Worm (Caenorhabditis elegans) whole organism, mixed stage, embryonic: ENCODE results near the gene col-146.

Source experiments
- M03D4.4 ChIP-seq: sonication (generic microtip); optimal IDR thresholded peaks from 2 replicates; lab custom pipeline; 2017; ENCODE audit warnings: mild to moderate bottlenecking, missing genetic modification characterization, missing compliant biosample characterization
- blmp-1 ChIP-seq: fragments of 150-350 bp; optimal IDR thresholded peaks from 2 replicates; lab custom pipeline; 2014; ENCODE audit warnings: missing biosample characterization, missing genetic modification characterization
- ceh-39 ChIP-seq: fragments of 150-350 bp; optimal IDR thresholded peaks from 2 replicates; lab custom pipeline; 2014; ENCODE audit warnings: missing biosample characterization, missing genetic modification characterization
- ceh-43 ChIP-seq: fragments of 200-800 bp; sonication (Bioruptor generic); optimal IDR thresholded peaks from 2 replicates; lab custom pipeline; 2018; ENCODE audit warnings: mild to moderate bottlenecking, missing genetic modification characterization, moderate library complexity, missing compliant biosample characterization
- ceh-83 ChIP-seq: fragments of 200-800 bp; sonication (Bioruptor generic); optimal IDR thresholded peaks from 2 replicates; lab custom pipeline; 2018; ENCODE audit warnings: mild to moderate bottlenecking, missing genetic modification characterization, missing compliant biosample characterization
- ces-1 ChIP-seq: fragments of 150-350 bp; optimal IDR thresholded peaks from 2 replicates; lab custom pipeline; 2014; ENCODE audit warnings: missing biosample characterization, missing genetic modification reagents, missing genetic modification characterization
- cnd-1 ChIP-seq: fragments of 200-800 bp; sonication (Bioruptor generic); optimal IDR thresholded peaks from 2 replicates; lab custom pipeline; 2018; ENCODE audit warnings: mild to moderate bottlenecking, missing genetic modification characterization, missing compliant biosample characterization
- elt-1 ChIP-seq: sonication (generic microtip); optimal IDR thresholded peaks from 2 replicates; lab custom pipeline; 2017; ENCODE audit warnings: missing genetic modification characterization, mild to moderate bottlenecking, missing compliant biosample characterization, antibody characterized with exemption, moderate library complexity, borderline replicate concordance; ENCODE audit not compliant: insufficient read depth
- flh-1 ChIP-seq: fragments of 200-800 bp; sonication (Bioruptor generic); optimal IDR thresholded peaks from 2 replicates; lab custom pipeline; 2018; ENCODE audit warnings: mild to moderate bottlenecking, missing genetic modification characterization, moderate library complexity, missing compliant biosample characterization
- ham-2 ChIP-seq: fragments of 200-800 bp; sonication (Bioruptor generic); optimal IDR thresholded peaks from 2 replicates; lab custom pipeline; 2018; ENCODE audit warnings: mild to moderate bottlenecking, missing genetic modification characterization, missing compliant biosample characterization
- lin-13 ChIP-seq: fragments of 150-350 bp; optimal IDR thresholded peaks from 2 replicates; lab custom pipeline; 2014; ENCODE audit warnings: missing biosample characterization, missing genetic modification characterization
- lin-32 ChIP-seq: fragments of 200-800 bp; sonication (Bioruptor generic); optimal IDR thresholded peaks from 2 replicates; lab custom pipeline; 2018; ENCODE audit warnings: mild to moderate bottlenecking, missing genetic modification characterization, missing compliant biosample characterization
- lsy-2 ChIP-seq: fragments of 150-350 bp; optimal IDR thresholded peaks from 2 replicates; lab custom pipeline; 2014; ENCODE audit warnings: missing biosample characterization, missing genetic modification characterization
- mep-1 ChIP-seq: fragments of 150-350 bp; optimal IDR thresholded peaks from 2 replicates; lab custom pipeline; 2017; ENCODE audit warnings: missing biosample characterization, missing genetic modification reagents, missing genetic modification characterization, inconsistent platforms
- mls-2 ChIP-seq: sonication (generic microtip); optimal IDR thresholded peaks from 2 replicates; lab custom pipeline; 2016; ENCODE audit warnings: mild to moderate bottlenecking, missing genetic modification characterization, moderate library complexity, missing compliant biosample characterization
- nhr-12 ChIP-seq: fragments of 150-350 bp; optimal IDR thresholded peaks from 2 replicates; lab custom pipeline; 2014; ENCODE audit warnings: missing biosample characterization, missing genetic modification characterization
- nhr-2 ChIP-seq: fragments of 150-350 bp; optimal IDR thresholded peaks from 2 replicates; lab custom pipeline; 2014; ENCODE audit warnings: missing biosample characterization, missing genetic modification characterization
- nhr-28 ChIP-seq: fragments of 150-350 bp; optimal IDR thresholded peaks from 2 replicates; lab custom pipeline; 2014; ENCODE audit warnings: missing biosample characterization, missing genetic modification characterization
- nhr-76 ChIP-seq: sonication (generic microtip); optimal IDR thresholded peaks from 2 replicates; lab custom pipeline; 2017; ENCODE audit warnings: missing biosample characterization, missing genetic modification characterization
- pha-4 ChIP-seq: fragments of 150-350 bp; optimal IDR thresholded peaks from 2 replicates; lab custom pipeline; 2018; ENCODE audit warnings: missing biosample characterization, missing genetic modification reagents, missing genetic modification characterization
- sem-2 ChIP-seq: fragments of 200-800 bp; sonication (Bioruptor generic); optimal IDR thresholded peaks from 2 replicates; lab custom pipeline; 2018; ENCODE audit warnings: mild to moderate bottlenecking, missing genetic modification characterization, missing compliant biosample characterization
- snpc-4 ChIP-seq: fragments of 150-350 bp; optimal IDR thresholded peaks from 2 replicates; lab custom pipeline; 2014; ENCODE audit warnings: missing biosample characterization, missing genetic modification characterization
- unc-39 ChIP-seq: fragments of 150-350 bp; optimal IDR thresholded peaks from 2 replicates; lab custom pipeline; 2014; ENCODE audit warnings: missing biosample characterization, missing genetic modification characterization
- unc-62 ChIP-seq: fragments of 150-350 bp; optimal IDR thresholded peaks from 2 replicates; lab custom pipeline; 2014; ENCODE audit warnings: missing biosample characterization, missing genetic modification reagents, missing genetic modification characterization
- zip-8 ChIP-seq: fragments of 150-350 bp; optimal IDR thresholded peaks from 2 replicates; lab custom pipeline; 2014; ENCODE audit warnings: missing biosample characterization, missing genetic modification characterization
- ztf-11 ChIP-seq: fragments of 150-350 bp; optimal IDR thresholded peaks from 2 replicates; lab custom pipeline; 2014; ENCODE audit warnings: missing biosample characterization, missing genetic modification characterization

The col-146 gene

ce11 chrV:9645507-9645906, 15.8 kb downstream of the col-146 start, which contains the start of the genes atl-1 and hcp-2:
atl-1 (minus strand) TSS chrV:9645595.
hcp-2 (plus strand) TSS chrV:9645859.
- no peak for TF ChIP-seq ham-2 (GFP tag; lab: Kevin White, UChicago)
- TF ChIP-seq elt-1 = no peak
- TF ChIP-seq mep-1 (tag; lab: Kevin White, UChicago) = no peak
- TF ChIP-seq nhr-28 (tag; lab: Kevin White, UChicago) = no peak
- no peak for TF ChIP-seq nhr-12 (tag; lab: Kevin White, UChicago)
- TF ChIP-seq lin-13 = no peak
- TF ChIP-seq M03D4.4 (tag; lab: Kevin White, UChicago) = no peak
- no peak for TF ChIP-seq zip-8 (tag; lab: Kevin White, UChicago)
- no peak for TF ChIP-seq flh-1 (GFP tag; lab: Kevin White, UChicago)
- TF ChIP-seq pha-4 (tag; lab: Kevin White, UChicago) = no peak
- no peak for TF ChIP-seq unc-39 (tag; lab: Kevin White, UChicago)
- TF ChIP-seq, all 35 proteins: peak for 0

ce11 chrV:9651294-9651693, 21.6 kb downstream of the col-146 start, which contains the start of gene T06E4.21:
T06E4.21 (plus strand) TSS chrV:9651594.
- TF ChIP-seq lin-32 (no peak), ceh-83 (GFP tag; lab: Kevin White, UChicago) (no peak), mls-2 (no peak), lsy-2 (tag; lab: Kevin White, UChicago) (no peak), ztf-11 (tag; lab: Kevin White, UChicago) (no peak), ham-2 (GFP tag; lab: Kevin White, UChicago) (no peak), nhr-76 (no peak), nhr-12 (tag; lab: Kevin White, UChicago) (no peak), snpc-4 (tag; lab: Kevin White, UChicago) (no peak)
- TF ChIP-seq, all 35 proteins: peak for 0

ce11 chrV:9654154-9654805, 24.5 kb downstream of the col-146 start, which contains the start of gene cyp-29A4:
cyp-29A4 (plus strand) TSS chrV:9654755.
- no peak for TF ChIP-seq M03D4.4 (tag; lab: Kevin White, UChicago)
- TF ChIP-seq lin-32 = no peak
- TF ChIP-seq nhr-2 = no peak
- TF ChIP-seq lin-13 = no peak

DNA sequence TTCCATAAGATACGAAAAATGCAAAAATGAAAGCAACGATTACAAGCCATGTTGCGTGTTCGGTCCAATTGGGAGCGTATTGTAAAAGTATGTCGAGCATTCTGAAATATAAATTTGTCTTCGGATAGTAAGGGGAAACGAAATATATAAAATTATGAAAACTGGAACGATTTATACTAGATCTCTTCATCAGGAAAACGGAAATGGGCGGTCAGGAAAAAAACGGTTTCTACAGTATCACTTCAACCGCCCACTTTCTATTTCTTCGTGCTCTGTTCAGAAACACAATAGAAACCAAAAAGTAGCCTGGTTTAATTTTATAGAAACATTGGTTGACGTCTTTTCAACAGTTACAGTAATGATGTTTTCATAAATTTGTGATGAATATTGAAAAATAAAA, 31.8 kb downstream of the col-146 start, which contains the start of gene pitr-4:
Gene pitr-4, minus strand, starts transcription at position 101 of the 400 bp plus-strand sequence.
- TF ChIP-seq nhr-12 (tag; lab: Kevin White, UChicago) (no peak), nhr-28 (tag; lab: Kevin White, UChicago) (no peak), zip-8 (tag; lab: Kevin White, UChicago) (no peak), mls-2 (no peak), snpc-4 (tag; lab: Kevin White, UChicago) (no peak), unc-62 (GFP tag; lab: Kevin White, UChicago) (no peak), mep-1 (tag; lab: Kevin White, UChicago) (no peak), sem-2 (GFP tag; lab: Kevin White, UChicago) (no peak), cnd-1 (tag; lab: Kevin White, UChicago) (no peak), ceh-83 (GFP tag; lab: Kevin White, UChicago) (no peak), flh-1 (GFP tag; lab: Kevin White, UChicago) (no peak), nhr-76 (no peak), ztf-11 (tag; lab: Kevin White, UChicago) (no peak), pha-4 (tag; lab: Kevin White, UChicago) (no peak), blmp-1 (no peak), lin-32 (no peak), ceh-39 (no peak), ces-1 (GFP tag; lab: Kevin White, UChicago) (no peak), lin-13 (no peak)

- no peak for TF ChIP-seq ztf-11 (tag; lab: Kevin White, UChicago)
- peak; percentile 8 for TF ChIP-seq lin-32
- TF ChIP-seq ces-1 (GFP tag; lab: Kevin White, UChicago) = peak; percentile 76
- TF ChIP-seq M03D4.4 (tag; lab: Kevin White, UChicago) = no peak
- no peak for TF ChIP-seq elt-1
- TF ChIP-seq cnd-1 (tag; lab: Kevin White, UChicago) = peak; percentile 85
- TF ChIP-seq zip-8 (tag; lab: Kevin White, UChicago) = no peak
- no peak for TF ChIP-seq ceh-43 (GFP tag; lab: Kevin White, UChicago)
- no peak for TF ChIP-seq ceh-39
Measured at ce11 chrV:9663948-9664347, 34.2 kb downstream of the col-146 start.

- TF ChIP-seq elt-1 = no peak
- TF ChIP-seq unc-39 (tag; lab: Kevin White, UChicago) = peak; percentile 38
- TF ChIP-seq ces-1 (GFP tag; lab: Kevin White, UChicago) = peak; percentile 65
- TF ChIP-seq flh-1 (GFP tag; lab: Kevin White, UChicago) = no peak
- peak; percentile 10 for TF ChIP-seq lsy-2 (tag; lab: Kevin White, UChicago)
- TF ChIP-seq zip-8 (tag; lab: Kevin White, UChicago) = no peak
- peak; percentile 32 for TF ChIP-seq mep-1 (tag; lab: Kevin White, UChicago)
Measured at ce11 chrV:9664620-9665019, 34.9 kb downstream of the col-146 start.
